Fruit fly (Drosophila melanogaster) whole organism, embryonic: ENCODE data around the gene dbf.

Experiments
- Adf1 ChIP-seq: fragments of 200-800 bp; sonication (Bioruptor generic); IDR thresholded peaks from 2 replicates; pipeline ENCODE4 v1.3.6; 2022; ENCODE audit warnings: missing biosample characterization, missing genetic modification characterization
- Antp ChIP-seq: fragments of 200-800 bp; sonication (Bioruptor generic); optimal IDR thresholded peaks from 3 replicates; lab custom pipeline; 2016; ENCODE audit warnings: missing biosample characterization, missing genetic modification characterization
- Blimp-1 ChIP-seq: fragments of 200-800 bp; sonication (Bioruptor generic); optimal IDR thresholded peaks from 3 replicates; lab custom pipeline; 2018; ENCODE audit warnings: missing biosample characterization, missing genetic modification characterization, mild to moderate bottlenecking, moderate library complexity, missing genetic modification reagents
- CG10959 ChIP-seq: fragments of 200-800 bp; sonication (Bioruptor generic); IDR thresholded peaks from 2 replicates; pipeline ENCODE4 v1.3.6; 2022; ENCODE audit warnings: missing biosample characterization, missing genetic modification characterization
- CG11398 ChIP-seq: fragments of 200-800 bp; sonication (Bioruptor generic); optimal IDR thresholded peaks from 2 replicates; lab custom pipeline; 2016; ENCODE audit warnings: missing biosample characterization, missing genetic modification characterization
- CG11723 ChIP-seq: fragments of 200-800 bp; sonication (Bioruptor generic); optimal IDR thresholded peaks from 2 replicates; lab custom pipeline; 2017; ENCODE audit warnings: missing biosample characterization, mild to moderate bottlenecking, missing genetic modification characterization
- CG12769 ChIP-seq: fragments of 200-800 bp; sonication (Bioruptor generic); optimal IDR thresholded peaks from 2 replicates; lab custom pipeline; 2019; ENCODE audit warnings: missing biosample characterization, mild to moderate bottlenecking, missing genetic modification characterization, moderate library complexity
- CG13123 ChIP-seq: fragments of 200-800 bp; sonication (Bioruptor generic); optimal IDR thresholded peaks from 2 replicates; lab custom pipeline; 2016; ENCODE audit warnings: missing biosample characterization, missing genetic modification characterization
- CG13296 ChIP-seq: fragments of 200-800 bp; sonication (Bioruptor generic); optimal IDR thresholded peaks from 3 replicates; lab custom pipeline; 2018; ENCODE audit warnings: missing biosample characterization, mild to moderate bottlenecking, missing genetic modification characterization
- CG14710 ChIP-seq: fragments of 200-800 bp; sonication (Bioruptor generic); optimal IDR thresholded peaks from 3 replicates; lab custom pipeline; 2019; ENCODE audit warnings: missing biosample characterization, mild to moderate bottlenecking, missing genetic modification characterization, moderate library complexity
- CG1529 ChIP-seq: fragments of 200-800 bp; sonication (Bioruptor generic); optimal IDR thresholded peaks from 3 replicates; lab custom pipeline; 2018; ENCODE audit warnings: missing biosample characterization, missing genetic modification characterization
- CG16813 ChIP-seq: fragments of 200-800 bp; sonication (Bioruptor generic); IDR thresholded peaks from 3 replicates; pipeline ENCODE4 v1.3.6; 2022; ENCODE audit warnings: missing biosample characterization, missing genetic modification characterization; ENCODE audit not compliant: partially characterized antibody
- CG17361 ChIP-seq: fragments of 200-800 bp; sonication (Bioruptor generic); IDR thresholded peaks from 3 replicates; pipeline ENCODE4 v1.3.6; 2022; ENCODE audit warnings: missing biosample characterization, missing genetic modification characterization
- CG18619 ChIP-seq: fragments of 200-800 bp; sonication (Bioruptor generic); optimal IDR thresholded peaks from 3 replicates; lab custom pipeline; 2017; ENCODE audit warnings: missing biosample characterization, mild to moderate bottlenecking, missing genetic modification characterization
- CG2202 ChIP-seq: fragments of 200-800 bp; sonication (Bioruptor generic); optimal IDR thresholded peaks from 2 replicates; lab custom pipeline; 2018; ENCODE audit warnings: missing biosample characterization, mild to moderate bottlenecking, missing genetic modification characterization
- CG2678 ChIP-seq: fragments of 200-800 bp; sonication (Bioruptor generic); optimal IDR thresholded peaks from 3 replicates; lab custom pipeline; 2019; ENCODE audit warnings: missing biosample characterization, mild to moderate bottlenecking, missing genetic modification characterization, moderate library complexity
- CG30403 ChIP-seq: fragments of 200-800 bp; sonication (Bioruptor generic); optimal IDR thresholded peaks from 3 replicates; lab custom pipeline; 2016; ENCODE audit warnings: missing biosample characterization, missing genetic modification characterization
- CG31224 ChIP-seq: fragments of 200-800 bp; sonication (Bioruptor generic); IDR thresholded peaks from 2 replicates; pipeline ENCODE4 v1.3.6; 2022; ENCODE audit warnings: missing biosample characterization, missing genetic modification characterization
- CG31388 ChIP-seq: fragments of 200-800 bp; sonication (Bioruptor generic); optimal IDR thresholded peaks from 2 replicates; lab custom pipeline; 2016; ENCODE audit warnings: missing biosample characterization, missing genetic modification characterization
- CG6254 ChIP-seq: fragments of 200-800 bp; sonication (Bioruptor generic); optimal IDR thresholded peaks from 3 replicates; lab custom pipeline; 2017; ENCODE audit warnings: mild to moderate bottlenecking, missing biosample characterization, missing genetic modification reagents, missing genetic modification characterization
- Chrac-16 ChIP-seq: fragments of 200-800 bp; sonication (Bioruptor generic); optimal IDR thresholded peaks from 3 replicates; lab custom pipeline; 2016; ENCODE audit warnings: missing biosample characterization, missing genetic modification characterization
- E2f2 ChIP-seq: fragments of 200-800 bp; sonication (Bioruptor generic); IDR thresholded peaks from 2 replicates; pipeline ENCODE4 v1.3.6; 2022; ENCODE audit warnings: missing biosample characterization, missing genetic modification characterization
- Gsc ChIP-seq: fragments of 200-800 bp; sonication (Bioruptor generic); IDR thresholded peaks from 2 replicates; pipeline ENCODE4 v1.3.6; 2022; ENCODE audit warnings: missing biosample characterization, missing genetic modification characterization
- Hsf ChIP-seq: fragments of 200-800 bp; sonication (Bioruptor generic); optimal IDR thresholded peaks from 3 replicates; lab custom pipeline; 2016; ENCODE audit warnings: missing biosample characterization, missing genetic modification characterization
- Jarid2 ChIP-seq: fragments of 200-800 bp; sonication (Bioruptor generic); optimal IDR thresholded peaks from 3 replicates; lab custom pipeline; 2017; ENCODE audit warnings: mild to moderate bottlenecking, missing biosample characterization, missing genetic modification reagents, missing genetic modification characterization
- Oaz ChIP-seq: fragments of 200-800 bp; sonication (Bioruptor generic); IDR thresholded peaks from 2 replicates; pipeline ENCODE4 v1.3.6; 2022; ENCODE audit warnings: missing biosample characterization, missing genetic modification characterization
- Trl ChIP-seq, 3 experiments: fragments of >200 bp in 2 of 3; fragments of 200-800 bp in 1 of 3; sonication (Bioruptor generic) in 1 of 3; optimal IDR thresholded peaks; 2 replicates in 1 of 3; 3 replicates in 2 of 3; lab custom pipeline; 2016 to 2017; ENCODE audit warnings: missing biosample characterization in 1 of 3, missing genetic modification characterization in 1 of 3
- Xbp1 ChIP-seq: fragments of 200-800 bp; sonication (Bioruptor generic); optimal IDR thresholded peaks from 3 replicates; lab custom pipeline; 2016; ENCODE audit warnings: missing biosample characterization, mild to moderate bottlenecking, missing genetic modification characterization
- Xrp1 ChIP-seq: fragments of 200-800 bp; sonication (Bioruptor generic); IDR thresholded peaks from 2 replicates; pipeline ENCODE4 v1.3.6; 2022; ENCODE audit warnings: missing biosample characterization, missing genetic modification characterization
- ase ChIP-seq: fragments of 200-800 bp; sonication (Bioruptor generic); IDR thresholded peaks from 3 replicates; pipeline ENCODE4 v1.3.6; 2022; ENCODE audit warnings: missing biosample characterization, missing genetic modification characterization
- bbx ChIP-seq: fragments of 200-800 bp; sonication (Bioruptor generic); IDR thresholded peaks from 2 replicates; pipeline ENCODE4 v1.3.6; 2022; ENCODE audit warnings: missing biosample characterization, missing genetic modification characterization; ENCODE audit not compliant: partially characterized antibody
- bowl ChIP-seq: fragments of 200-800 bp; sonication (Bioruptor generic); IDR thresholded peaks from 2 replicates; pipeline ENCODE4 v1.3.6; 2022; ENCODE audit warnings: missing biosample characterization, missing genetic modification characterization
- cg ChIP-seq: fragments of 200-800 bp; sonication (Bioruptor generic); optimal IDR thresholded peaks from 3 replicates; lab custom pipeline; 2019; ENCODE audit warnings: missing biosample characterization, mild to moderate bottlenecking, missing genetic modification characterization, moderate library complexity
- chif ChIP-seq, 2 experiments: fragments of 200-800 bp; sonication (Bioruptor generic); optimal IDR thresholded peaks; 3 replicates each; lab custom pipeline; 2016; ENCODE audit warnings: missing biosample characterization in 2 of 2, missing genetic modification characterization in 2 of 2
- disco-r ChIP-seq: fragments of 200-800 bp; sonication (Bioruptor generic); optimal IDR thresholded peaks from 2 replicates; lab custom pipeline; 2016; ENCODE audit warnings: missing biosample characterization, missing genetic modification characterization
- fd102C ChIP-seq: fragments of 200-800 bp; sonication (Bioruptor generic); optimal IDR thresholded peaks from 2 replicates; lab custom pipeline; 2018; ENCODE audit warnings: missing biosample characterization, mild to moderate bottlenecking, missing genetic modification characterization, moderate library complexity
- fu2 ChIP-seq: fragments of 200-800 bp; sonication (Bioruptor generic); optimal IDR thresholded peaks from 2 replicates; lab custom pipeline; 2016; ENCODE audit warnings: missing biosample characterization, missing genetic modification characterization
- h ChIP-seq: fragments of >200 bp; optimal IDR thresholded peaks from 2 replicates; lab custom pipeline; 2017
- jumu ChIP-seq: fragments of 200-800 bp; sonication (Bioruptor generic); optimal IDR thresholded peaks from 3 replicates; lab custom pipeline; 2016; ENCODE audit warnings: missing biosample characterization, missing genetic modification characterization
- kay ChIP-seq: fragments of 200-800 bp; sonication (Bioruptor generic); optimal IDR thresholded peaks from 2 replicates; lab custom pipeline; 2016; ENCODE audit warnings: missing biosample characterization, missing genetic modification characterization
- luna ChIP-seq: fragments of 200-800 bp; sonication (Bioruptor generic); optimal IDR thresholded peaks from 2 replicates; lab custom pipeline; 2016; ENCODE audit warnings: missing biosample characterization, missing genetic modification characterization
- pb ChIP-seq: fragments of 200-800 bp; sonication (Bioruptor generic); optimal IDR thresholded peaks from 3 replicates; lab custom pipeline; 2016; ENCODE audit warnings: missing biosample characterization, missing genetic modification characterization
- pros ChIP-seq: fragments of 200-800 bp; sonication (Bioruptor generic); optimal IDR thresholded peaks from 3 replicates; lab custom pipeline; 2019; ENCODE audit warnings: missing biosample characterization, mild to moderate bottlenecking, missing genetic modification characterization, moderate library complexity
- sisA ChIP-seq: fragments of 200-800 bp; sonication (Bioruptor generic); IDR thresholded peaks from 2 replicates; pipeline ENCODE4 v1.3.6; 2022; ENCODE audit warnings: missing biosample characterization, missing genetic modification characterization
- stc ChIP-seq: fragments of 200-800 bp; sonication (Bioruptor generic); IDR thresholded peaks from 2 replicates; pipeline ENCODE4 v1.3.6; 2022; ENCODE audit warnings: missing biosample characterization, missing genetic modification characterization
- trem ChIP-seq: fragments of 200-800 bp; optimal IDR thresholded peaks from 3 replicates; lab custom pipeline; 2019; ENCODE audit warnings: missing biosample characterization, mild to moderate bottlenecking, missing genetic modification characterization, moderate library complexity
- trh ChIP-seq: fragments of 200-800 bp; sonication (Bioruptor generic); optimal IDR thresholded peaks from 2 replicates; lab custom pipeline; 2016; ENCODE audit warnings: missing biosample characterization, missing genetic modification characterization
- ttk ChIP-seq: fragments of 200-800 bp; sonication (Bioruptor generic); IDR thresholded peaks from 2 replicates; pipeline ENCODE4 v2.1.2; 2022; ENCODE audit warnings: missing biosample characterization, missing genetic modification characterization
- usp ChIP-seq: fragments of >200 bp; optimal IDR thresholded peaks from 2 replicates; lab custom pipeline; 2017; ENCODE audit warnings: missing biosample characterization, missing genetic modification characterization
- vnd ChIP-seq: fragments of 200-800 bp; sonication (Bioruptor generic); IDR thresholded peaks from 3 replicates; pipeline ENCODE4 v1.3.6; 2022; ENCODE audit warnings: missing biosample characterization, missing genetic modification characterization; ENCODE audit not compliant: partially characterized antibody

The dbf gene

dm6 chr2L:10661490-10662240 is 10.3 kb downstream of the dbf start, which contains the start of gene CG31871 (continued):
- TF ChIP-seq Gsc (no peak), chif (GFP tag; optimal IDR thresholded peaks at IDR 0.05; lab: Kevin White, UChicago) (peak in 1 of 2 experiments; percentile 12), pros (GFP tag; lab: Kevin White, UChicago) (peak; percentile 11), CG13296 (GFP tag; lab: Kevin White, UChicago) (peak; percentile 74), cg (GFP tag; lab: Kevin White, UChicago) (no peak), CG11723 (peak; percentile 39), CG10959 (GFP tag; lab: Robert Waterston, UW) (no peak), CG17361 (GFP tag; lab: Robert Waterston, UW) (peak; percentile 87), Jarid2 (GFP tag; lab: Kevin White, UChicago) (peak; percentile 52), Oaz (GFP tag; lab: Robert Waterston, UW) (peak; percentile 40; the same call in 1 of the 2 replicates), CG14710 (peak; percentile 72), CG13123 (GFP tag; lab: Kevin White, UChicago) (peak; percentile 27), trh (GFP tag; lab: Kevin White, UChicago) (peak; percentile 18), CG2202 (tag; lab: Kevin White, UChicago) (no peak), sisA (GFP tag; lab: Robert Waterston, UW) (peak; percentile 55), Antp (GFP tag; lab: Kevin White, UChicago) (no peak), CG31224 (peak; percentile 36), CG31388 (no peak), fd102C (GFP tag; lab: Kevin White, UChicago) (no peak), CG2678 (tag; lab: Kevin White, UChicago) (peak; percentile 88), CG16813 (no peak), pb (no peak), usp (GFP tag; lab: Kevin White, UChicago) (no peak), CG6254 (GFP tag; lab: Kevin White, UChicago) (peak; percentile 35), vnd (GFP tag; lab: Robert Waterston, UW) (no peak), Adf1 (GFP tag; lab: Robert Waterston, UW) (no peak), CG1529 (GFP tag; lab: Kevin White, UChicago) (peak; percentile 35), h (lab: Kevin White, UChicago) (no peak), ase (peak; percentile 67; the same call in 2 of the 3 replicates), bbx (GFP tag; lab: Robert Waterston, UW) (no peak), trem (peak; percentile 53), Xbp1 (GFP tag; lab: Kevin White, UChicago) (peak; percentile 61), Chrac-16 (peak; percentile 36), CG12769 (tag; lab: Kevin White, UChicago) (peak; percentile 30), Blimp-1 (GFP tag; lab: Kevin White, UChicago) (peak; percentile 89), bowl (GFP tag; lab: Robert Waterston, UW) (no peak; the same call in 1 of the 2 replicates), E2f2 (peak; percentile 39; the same call in 1 of the 2 replicates), luna (GFP tag; lab: Kevin White, UChicago) (no peak), Hsf (GFP tag; lab: Kevin White, UChicago) (peak; percentile 30), ttk (GFP tag; lab: Robert Waterston, UW) (peak; percentile 77), disco-r (no peak), CG30403 (peak; percentile 79), kay (GFP tag; lab: Kevin White, UChicago) (no peak), Xrp1 (GFP tag; lab: Robert Waterston, UW) (peak; percentile 77), fu2 (GFP tag; lab: Kevin White, UChicago) (no peak), jumu (GFP tag; lab: Kevin White, UChicago) (no peak), stc (GFP tag; lab: Robert Waterston, UW) (peak; percentile 77), CG18619 (GFP tag; lab: Kevin White, UChicago) (peak; percentile 64), CG11398 (no peak), Trl (optimal IDR thresholded peaks at IDR 0.05; lab: Kevin White, UChicago) (no peak), Trl (GFP tag; optimal IDR thresholded peaks at IDR 0.05; lab: Kevin White, UChicago) (no peak)
